Worm (Caenorhabditis elegans): Measurements from ENCODE around the gene K10D11.3.

Gene K10D11.3

ce11 chrIV:12991629-12992028, 5.7 kb upstream of the K10D11.3 start, which contains the start of gene K10D11.5:
Gene K10D11.5, minus strand, starts transcription at chrIV:12991843.
- TF ChIP-seq dpl-1 (GFP tag; optimal IDR thresholded peaks at IDR 0.05) (no peak), nhr-80 (tag; optimal IDR thresholded peaks at IDR 0.05) (peak; percentile 71), let-607 (tag; optimal IDR thresholded peaks at IDR 0.05) (peak in 1 of 2 experiments; percentile 60)

- TF ChIP-seq zfh-2 (GFP tag; conservative IDR thresholded peaks at IDR 0.05), result no peak
- TF ChIP-seq F33H1.4 (GFP tag; IDR thresholded peaks at IDR 0.05), result no peak
- TF ChIP-seq ets-4 (GFP tag; optimal IDR thresholded peaks at IDR 0.05), result no peak
- no peak for TF ChIP-seq F57A8.1 (GFP tag; optimal IDR thresholded peaks at IDR 0.05)
- no peak for TF ChIP-seq atf-7 (tag; optimal IDR thresholded peaks at IDR 0.05)
- no peak for TF ChIP-seq ekl-4 (GFP tag; IDR thresholded peaks at IDR 0.05)
- TF ChIP-seq nfya-1 (tag; optimal IDR thresholded peaks at IDR 0.05; ENCODE audit: borderline replicate concordance, insufficient read depth), result no peak
- TF ChIP-seq zim-3 (tag; optimal IDR thresholded peaks at IDR 0.05), result no peak
- TF ChIP-seq F49E8.2 (tag; optimal IDR thresholded peaks at IDR 0.05; ENCODE audit: insufficient read depth), result no peak
- no peak for TF ChIP-seq ceh-79 (tag; optimal IDR thresholded peaks at IDR 0.05)
- TF ChIP-seq cebp-2 (GFP tag; IDR thresholded peaks at IDR 0.05), result no peak
- TF ChIP-seq xnd-1 (tag; optimal IDR thresholded peaks at IDR 0.05), result no peak
- no peak for TF ChIP-seq F23B12.7 (tag; optimal IDR thresholded peaks at IDR 0.05; ENCODE audit: insufficient read depth)
These were observed 4.7 kb upstream of the K10D11.3 start for ce11 chrIV:12990638-12991037.

ce11 chrIV:12989355-12989754, 3.4 kb upstream of the K10D11.3 start, which contains the start of gene K10D11.6:
Gene K10D11.6, minus strand, starts transcription at chrIV:12989455.
- TF ChIP-seq nfyb-1 (GFP tag; IDR thresholded peaks at IDR 0.05) (no peak), nhr-80 (tag; optimal IDR thresholded peaks at IDR 0.05) (peak; percentile 22), snpc-4 (GFP tag; optimal IDR thresholded peaks at IDR 0.05) (no peak), snpc-4 (tag; optimal IDR thresholded peaks at IDR 0.05) (peak in 1 of 4 experiments; percentile 42), rec-8 (tag; optimal IDR thresholded peaks at IDR 0.05) (no peak)

ce11 chrIV:12978307-12979036, 7.5 kb downstream of the K10D11.3 start, which contains the start of gene K10D11.2:
Gene K10D11.2, plus strand, starts transcription at chrIV:12978986.
- no peak for TF ChIP-seq ceh-100 (GFP tag; IDR thresholded peaks at IDR 0.05)
- TF ChIP-seq nfya-1 (tag; optimal IDR thresholded peaks at IDR 0.05; ENCODE audit: borderline replicate concordance, insufficient read depth), result no peak
- TF ChIP-seq unc-130 (GFP tag; optimal IDR thresholded peaks at IDR 0.05), result no peak
- TF ChIP-seq nhr-179 (tag; optimal IDR thresholded peaks at IDR 0.05), result no peak
- TF ChIP-seq atf-7 (tag; optimal IDR thresholded peaks at IDR 0.05), result peak; percentile 16
- TF ChIP-seq nhr-80 (tag; optimal IDR thresholded peaks at IDR 0.05), result peak; percentile 39
- TF ChIP-seq attf-3 (GFP tag; conservative IDR thresholded peaks at IDR 0.05), result no peak
- TF ChIP-seq pbrm-1 (GFP tag; IDR thresholded peaks at IDR 0.05), result no peak
- TF ChIP-seq dox-1 (GFP tag; IDR thresholded peaks at IDR 0.05), result 0 out of 2 replicates have a peak, but pooled peaks have one; percentile 38

ce11 chrIV:12977650-12978049, 8.3 kb downstream of the K10D11.3 start:
- TF ChIP-seq hlh-26 (GFP tag; conservative IDR thresholded peaks at IDR 0.05) (no peak), lin-40 (tag; optimal IDR thresholded peaks at IDR 0.05) (no peak), ceh-27 (GFP tag; optimal IDR thresholded peaks at IDR 0.05) (no peak), ztf-18 (tag; optimal IDR thresholded peaks at IDR 0.05) (no peak), sea-2 (GFP tag; IDR thresholded peaks at IDR 0.05) (no peak), ama-1 (optimal IDR thresholded peaks at IDR 0.05) (no peak), ama-1 (GFP tag; optimal IDR thresholded peaks at IDR 0.05) (no peak)
